Worm (Caenorhabditis elegans) whole organism, L1 larva: ENCODE measurements around the gene snpn-1.

Experiments
- C34B4.2 ChIP-seq: sonication (generic microtip); optimal IDR thresholded peaks from 2 replicates; lab custom pipeline; 2017; ENCODE audit warnings: mild to moderate bottlenecking, missing genetic modification characterization, missing compliant biosample characterization
- Y116A8C.19 ChIP-seq: sonication (generic microtip); optimal IDR thresholded peaks from 2 replicates; lab custom pipeline; 2016; ENCODE audit warnings: missing compliant biosample characterization, missing genetic modification characterization, borderline replicate concordance
- aha-1 ChIP-seq: fragments of 150-350 bp; optimal IDR thresholded peaks from 2 replicates; lab custom pipeline; 2014; ENCODE audit warnings: missing biosample characterization, missing genetic modification characterization
- blmp-1 ChIP-seq: fragments of 150-350 bp; optimal IDR thresholded peaks from 2 replicates; lab custom pipeline; 2014; ENCODE audit warnings: missing biosample characterization, missing genetic modification characterization
- ceh-63 ChIP-seq: fragments of 200-800 bp; sonication (Bioruptor generic); optimal IDR thresholded peaks from 2 replicates; lab custom pipeline; 2018; ENCODE audit warnings: mild to moderate bottlenecking, missing genetic modification characterization, missing compliant biosample characterization
- ceh-8 ChIP-seq: fragments of 200-800 bp; sonication (Bioruptor generic); optimal IDR thresholded peaks from 2 replicates; lab custom pipeline; 2018; ENCODE audit warnings: mild to moderate bottlenecking, missing genetic modification characterization, moderate library complexity, missing compliant biosample characterization
- ceh-82 ChIP-seq, 3 experiments: fragments of 150-350 bp in 1 of 3; sonication (generic microtip) in 2 of 3; optimal IDR thresholded peaks; 2 replicates each; lab custom pipeline; 2014 to 2017; ENCODE audit warnings: missing biosample characterization in 3 of 3, missing genetic modification characterization in 3 of 3
- ceh-88 ChIP-seq: fragments of 200-800 bp; sonication (Bioruptor generic); IDR thresholded peaks from 2 replicates; pipeline ENCODE4 v1.3.6; 2022; ENCODE audit warnings: missing genetic modification characterization, missing compliant biosample characterization
- ceh-90 ChIP-seq: sonication (generic microtip); optimal IDR thresholded peaks from 2 replicates; lab custom pipeline; 2016; ENCODE audit warnings: missing genetic modification characterization, missing compliant biosample characterization
- dpl-1 ChIP-seq, 3 experiments: fragments of 150-350 bp in 2 of 3; sonication (generic microtip) in 1 of 3; optimal IDR thresholded peaks; 2 replicates each; lab custom pipeline; 2014 to 2017; ENCODE audit warnings: missing biosample characterization in 3 of 3, missing genetic modification characterization in 3 of 3, missing genetic modification reagents in 3 of 3
- dsc-1 ChIP-seq: sonication (generic microtip); optimal IDR thresholded peaks from 2 replicates; lab custom pipeline; 2016; ENCODE audit warnings: mild to moderate bottlenecking, missing genetic modification characterization, missing compliant biosample characterization
- efl-1 ChIP-seq, 4 experiments: fragments of 150-350 bp; optimal IDR thresholded peaks in 3 of 4; peaks in 1 of 4; 1 replicate in 1 of 4; 2 replicates in 3 of 4; lab custom pipeline; 2014; ENCODE audit warnings: missing biosample characterization in 2 of 4, missing genetic modification characterization in 2 of 4, missing genetic modification reagents in 2 of 4
- egl-13 ChIP-seq: sonication (generic microtip); optimal IDR thresholded peaks from 2 replicates; lab custom pipeline; 2016; ENCODE audit warnings: missing genotype, missing genetic modification reagents, missing genetic modification characterization, missing compliant biosample characterization
- egl-27 ChIP-seq, 2 experiments: fragments of 150-350 bp in 1 of 2; sonication (generic microtip); optimal IDR thresholded peaks; 3 replicates each; lab custom pipeline; 2017 to 2018; ENCODE audit warnings: missing biosample characterization in 2 of 2, missing genetic modification characterization in 2 of 2, missing genetic modification reagents in 2 of 2
- ets-5 ChIP-seq: fragments of 200-800 bp; sonication (Bioruptor generic); IDR thresholded peaks from 2 replicates; pipeline ENCODE4 v1.3.6; 2022; ENCODE audit warnings: missing genetic modification characterization, missing compliant biosample characterization
- fkh-10 ChIP-seq: sonication (generic microtip); optimal IDR thresholded peaks from 2 replicates; lab custom pipeline; 2017; ENCODE audit warnings: missing biosample characterization, missing genetic modification reagents, missing genetic modification characterization
- fkh-4 ChIP-seq: sonication (generic microtip); optimal IDR thresholded peaks from 2 replicates; lab custom pipeline; 2016; ENCODE audit warnings: missing compliant biosample characterization, missing genetic modification characterization, borderline replicate concordance
- fkh-8 ChIP-seq: sonication (generic microtip); optimal IDR thresholded peaks from 2 replicates; lab custom pipeline; 2016; ENCODE audit warnings: mild to moderate bottlenecking, missing genetic modification characterization, missing compliant biosample characterization
- fos-1 ChIP-seq: fragments of 150-350 bp; optimal IDR thresholded peaks from 2 replicates; lab custom pipeline; 2014; ENCODE audit warnings: missing biosample characterization, missing genetic modification characterization
- grh-1 ChIP-seq: fragments of 200-800 bp; sonication (Bioruptor generic); IDR thresholded peaks from 2 replicates; pipeline ENCODE4 v1.3.6; 2022; ENCODE audit warnings: missing genetic modification reagents, missing genetic modification characterization, missing compliant biosample characterization
- irx-1 ChIP-seq: sonication (generic microtip); optimal IDR thresholded peaks from 2 replicates; lab custom pipeline; 2016; ENCODE audit warnings: missing genetic modification characterization, missing compliant biosample characterization
- lin-13 ChIP-seq: fragments of 150-350 bp; optimal IDR thresholded peaks from 2 replicates; lab custom pipeline; 2014; ENCODE audit warnings: missing biosample characterization, missing genetic modification reagents, missing genetic modification characterization
- lin-14 ChIP-seq: fragments of 200-800 bp; sonication (Bioruptor generic); optimal IDR thresholded peaks from 2 replicates; lab custom pipeline; 2018; ENCODE audit warnings: mild to moderate bottlenecking, missing genetic modification characterization, moderate library complexity, missing compliant biosample characterization
- lin-35 ChIP-seq, 2 experiments: fragments of 150-350 bp; optimal IDR thresholded peaks; 2 replicates each; lab custom pipeline; 2014; ENCODE audit warnings: missing biosample characterization in 2 of 2, missing genetic modification characterization in 2 of 2, missing genetic modification reagents in 2 of 2
- lsy-2 ChIP-seq, 2 experiments: fragments of 150-350 bp; optimal IDR thresholded peaks; 2 replicates each; lab custom pipeline; 2014; ENCODE audit warnings: missing biosample characterization in 2 of 2, missing genetic modification characterization in 2 of 2
- mef-2 ChIP-seq: fragments of 150-350 bp; optimal IDR thresholded peaks from 2 replicates; lab custom pipeline; 2014; ENCODE audit warnings: missing biosample characterization, missing genetic modification characterization
- mep-1 ChIP-seq: fragments of 150-350 bp; optimal IDR thresholded peaks from 2 replicates; lab custom pipeline; 2014; ENCODE audit warnings: missing biosample characterization, missing genetic modification characterization
- nhr-12 ChIP-seq: sonication (generic microtip); optimal IDR thresholded peaks from 2 replicates; lab custom pipeline; 2017; ENCODE audit warnings: missing biosample characterization, missing genetic modification characterization
- nhr-71 ChIP-seq: sonication (generic microtip); optimal IDR thresholded peaks from 2 replicates; lab custom pipeline; 2016; ENCODE audit warnings: mild to moderate bottlenecking, missing genetic modification characterization, moderate library complexity, missing compliant biosample characterization
- nhr-77 ChIP-seq: fragments of 150-350 bp; optimal IDR thresholded peaks from 2 replicates; lab custom pipeline; 2014; ENCODE audit warnings: missing biosample characterization, missing genetic modification characterization
- nhr-85 ChIP-seq: sonication (generic microtip); peaks from one replicate; lab custom pipeline; 2016; ENCODE audit warnings: missing genetic modification characterization, inconsistent platforms, missing compliant biosample characterization
- pag-3 ChIP-seq: sonication (generic microtip); optimal IDR thresholded peaks from 2 replicates; lab custom pipeline; 2017; ENCODE audit warnings: missing genetic modification characterization, mild to moderate bottlenecking, missing compliant biosample characterization, antibody characterized with exemption, borderline replicate concordance; ENCODE audit not compliant: insufficient read depth
- pax-3 ChIP-seq: fragments of 200-800 bp; sonication (Bioruptor generic); optimal IDR thresholded peaks from 2 replicates; lab custom pipeline; 2018; ENCODE audit warnings: mild to moderate bottlenecking, missing genetic modification characterization, moderate library complexity, missing compliant biosample characterization
- rnt-1 ChIP-seq: sonication (generic microtip); optimal IDR thresholded peaks from 2 replicates; lab custom pipeline; 2016; ENCODE audit warnings: mild to moderate bottlenecking, missing genetic modification characterization, moderate library complexity, missing compliant biosample characterization
- skn-1 ChIP-seq: fragments of 150-350 bp; optimal IDR thresholded peaks from 2 replicates; lab custom pipeline; 2014; ENCODE audit warnings: missing biosample characterization, missing genetic modification characterization
- snpc-4 ChIP-seq: fragments of 150-350 bp; optimal IDR thresholded peaks from 2 replicates; lab custom pipeline; 2014; ENCODE audit warnings: missing biosample characterization, missing genetic modification characterization
- snu-23 ChIP-seq: sonication (generic microtip); optimal IDR thresholded peaks from 2 replicates; lab custom pipeline; 2016; ENCODE audit warnings: missing genetic modification characterization, missing compliant biosample characterization
- tlp-1 ChIP-seq: fragments of 150-350 bp; optimal IDR thresholded peaks from 2 replicates; lab custom pipeline; 2014; ENCODE audit warnings: missing biosample characterization, missing genetic modification characterization
- unc-30 ChIP-seq: sonication (generic microtip); optimal IDR thresholded peaks from 2 replicates; lab custom pipeline; 2017; ENCODE audit warnings: missing biosample characterization, missing genetic modification characterization
- unc-86 ChIP-seq: sonication (generic microtip); optimal IDR thresholded peaks from 2 replicates; lab custom pipeline; 2016; ENCODE audit warnings: missing genetic modification characterization, missing compliant biosample characterization
- ztf-11 ChIP-seq, 2 experiments: sonication (generic microtip); optimal IDR thresholded peaks; 2 replicates each; lab custom pipeline; 2016 to 2017; ENCODE audit warnings: missing genetic modification characterization in 2 of 2, missing biosample characterization in 1 of 2, missing compliant biosample characterization in 1 of 2

Gene snpn-1

ce11 chrIV:5082900-5083530 is 7.8 kb downstream of the snpn-1 start, which contains the start of gene pygo-1 (continued):
- TF ChIP-seq nhr-71 (peak; percentile 32), pax-3 (tag; lab: Kevin White, UChicago) (no peak)

ce11 chrIV:5081122-5081521 is 9.7 kb downstream of the snpn-1 start:
- TF ChIP-seq egl-13 (tag; lab: Kevin White, UChicago) = no peak
- TF ChIP-seq efl-1 (optimal IDR thresholded peaks at IDR 0.05; lab: Kevin White, UChicago) = no peak
- peak in 1 of 2 experiments; percentile 67 for TF ChIP-seq efl-1 (GFP tag; optimal IDR thresholded peaks at IDR 0.05 in 1 of 2; lab: Kevin White, UChicago)
- TF ChIP-seq ceh-82 (tag; optimal IDR thresholded peaks at IDR 0.05; lab: Kevin White, UChicago) = peak in 1 of 3 experiments; percentile 13
- peak; percentile 34 for TF ChIP-seq nhr-71
- TF ChIP-seq ceh-63 (GFP tag; lab: Kevin White, UChicago) = no peak
- TF ChIP-seq ceh-8 (GFP tag; lab: Kevin White, UChicago) = no peak
- no peak for TF ChIP-seq snpc-4 (tag; lab: Kevin White, UChicago)
- TF ChIP-seq lsy-2 (tag; optimal IDR thresholded peaks at IDR 0.05; lab: Kevin White, UChicago) = peak; percentile 3 to 32
- TF ChIP-seq nhr-12 = no peak
- TF ChIP-seq dpl-1 (GFP tag; optimal IDR thresholded peaks at IDR 0.05; lab: Kevin White, UChicago) = no peak
- no peak for TF ChIP-seq blmp-1 (tag; lab: Kevin White, UChicago)
- TF ChIP-seq ceh-90 (tag; lab: Kevin White, UChicago) = no peak
- TF ChIP-seq dsc-1 (tag; lab: Kevin White, UChicago) = peak; percentile 2
- no peak for TF ChIP-seq unc-30 (tag; lab: Kevin White, UChicago)
- no peak for TF ChIP-seq egl-27 (tag; optimal IDR thresholded peaks at IDR 0.05; lab: Kevin White, UChicago)
- peak; percentile 12 for TF ChIP-seq irx-1
- no peak for TF ChIP-seq aha-1 (tag; lab: Kevin White, UChicago)
- TF ChIP-seq fkh-10 (GFP tag; lab: Kevin White, UChicago) = peak; percentile 51
- TF ChIP-seq rnt-1 (tag; lab: Kevin White, UChicago) = peak; percentile 9
- peak; percentile 38 for TF ChIP-seq mep-1 (tag; lab: Kevin White, UChicago)
- peak; percentile 82 for TF ChIP-seq lin-14 (GFP tag; lab: Kevin White, UChicago)
- TF ChIP-seq ets-5 = no peak

ce11 chrIV:5078846-5079245 is 12.0 kb downstream of the snpn-1 start:
- TF ChIP-seq lin-14 (GFP tag; lab: Kevin White, UChicago) = peak; percentile 57
- TF ChIP-seq dsc-1 (tag; lab: Kevin White, UChicago) = peak; percentile 49
- TF ChIP-seq nhr-85 = peak; percentile 7
- no peak for TF ChIP-seq lsy-2 (tag; optimal IDR thresholded peaks at IDR 0.05; lab: Kevin White, UChicago)
- peak; percentile 35 for TF ChIP-seq nhr-71

- TF ChIP-seq nhr-77 (tag; lab: Kevin White, UChicago) (no peak), ztf-11 (tag; optimal IDR thresholded peaks at IDR 0.05; lab: Kevin White, UChicago) (no peak), fkh-8 (tag; lab: Kevin White, UChicago) (no peak), nhr-12 (no peak), nhr-71 (no peak), ceh-90 (tag; lab: Kevin White, UChicago) (no peak), fkh-4 (tag; lab: Kevin White, UChicago) (no peak), fos-1 (no peak), blmp-1 (tag; lab: Kevin White, UChicago) (peak; percentile 68), Y116A8C.19 (no peak), pag-3 (tag; lab: Kevin White, UChicago) (no peak), dsc-1 (tag; lab: Kevin White, UChicago) (no peak), lin-13 (GFP tag; lab: Kevin White, UChicago) (no peak), unc-86 (tag; lab: Kevin White, UChicago) (no peak), lin-35 (GFP tag; optimal IDR thresholded peaks at IDR 0.05; lab: Kevin White, UChicago) (no peak), ceh-88 (GFP tag; lab: Robert Waterston, UW) (no peak), grh-1 (no peak), lin-14 (GFP tag; lab: Kevin White, UChicago) (peak; percentile 14), ceh-63 (GFP tag; lab: Kevin White, UChicago) (no peak), lsy-2 (tag; optimal IDR thresholded peaks at IDR 0.05; lab: Kevin White, UChicago) (peak in 1 of 2 experiments; percentile 10), C34B4.2 (no peak), tlp-1 (tag; lab: Kevin White, UChicago) (no peak), nhr-85 (peak; percentile 33), mef-2 (no peak), skn-1 (tag; lab: Kevin White, UChicago) (no peak), snu-23 (peak; percentile 7), snpc-4 (tag; lab: Kevin White, UChicago) (no peak), ceh-8 (GFP tag; lab: Kevin White, UChicago) (no peak)
These were observed 12.9 kb downstream of the snpn-1 start for ce11 chrIV:5077918-5078317.
